Comparison of ENCODE assay signal across 1 fruit fly cellular context in the genomic region with DNA sequence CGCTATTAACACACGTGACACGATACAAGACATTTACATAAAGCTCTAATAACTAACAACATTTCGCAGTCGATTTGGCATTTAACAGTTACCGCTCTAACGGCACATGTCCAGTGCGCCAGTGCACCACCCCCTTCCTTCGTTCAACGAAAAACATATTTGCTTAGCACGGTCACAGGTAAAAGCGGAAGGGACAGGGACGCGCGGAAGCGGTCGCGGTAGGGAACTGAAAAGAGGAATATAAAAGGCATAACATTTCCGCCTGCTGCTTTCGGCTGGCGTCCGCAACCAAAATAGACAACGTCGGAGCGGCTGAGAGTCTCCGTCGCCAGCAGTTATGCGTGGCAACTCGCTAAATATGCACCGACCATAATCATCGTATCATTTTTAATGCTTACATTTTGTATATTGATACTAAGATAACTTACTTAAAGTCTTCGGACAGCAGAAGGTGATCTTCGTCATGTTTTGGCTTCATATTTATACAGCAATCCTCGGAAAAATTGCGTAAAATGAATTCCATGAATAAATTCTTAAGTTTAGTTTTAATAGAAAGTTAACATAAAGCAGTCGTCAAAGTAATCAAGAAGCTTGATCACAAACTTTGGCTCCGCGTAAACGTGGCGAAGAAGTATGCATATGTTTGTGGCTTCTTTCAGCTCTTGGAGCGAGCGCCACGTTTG.
TF ChIP-seq lines count a peak whose summit lies in the region.

No protein-coding gene starts in this region.

TF ChIP-seq in whole organism, embryonic, 481 proteins besides CTCF, POLR2A, EP300 and RAD21 (continued from another document and continues in another):
- TF ChIP-seq D19A (tag; optimal IDR thresholded peaks at IDR 0.05; lab: Kevin White, UChicago) (peak; percentile 33), CG13296 (GFP tag; optimal IDR thresholded peaks at IDR 0.05; lab: Kevin White, UChicago) (peak; percentile 41), CG5180 (GFP tag; optimal IDR thresholded peaks at IDR 0.05; lab: Kevin White, UChicago) (peak; percentile 5), ato (GFP tag; IDR thresholded peaks at IDR 0.05; lab: Robert Waterston, UW; ENCODE audit: partially characterized antibody) (no peak), ash1 (GFP tag; optimal IDR thresholded peaks at IDR 0.05; lab: Kevin White, UChicago) (no peak), Ptx1 (GFP tag; IDR thresholded peaks at IDR 0.05; lab: Robert Waterston, UW) (no peak), ap (GFP tag; IDR thresholded peaks at IDR 0.05; lab: Robert Waterston, UW) (no peak), CG2202 (tag; optimal IDR thresholded peaks at IDR 0.05; lab: Kevin White, UChicago) (no peak), ranshi (GFP tag; IDR thresholded peaks at IDR 0.05; lab: Robert Waterston, UW) (no peak), dpn (GFP tag; optimal IDR thresholded peaks at IDR 0.05; lab: Kevin White, UChicago) (no peak), Atf6 (GFP tag; IDR thresholded peaks at IDR 0.05; lab: Robert Waterston, UW) (no peak; the same call in 1 of the 2 replicates), bab2 (GFP tag; optimal IDR thresholded peaks at IDR 0.05; lab: Kevin White, UChicago) (no peak), seq (GFP tag; IDR thresholded peaks at IDR 0.05; lab: Robert Waterston, UW) (no peak), sob (GFP tag; IDR thresholded peaks at IDR 0.05; lab: Robert Waterston, UW) (0 out of 2 replicates have a peak, but pooled peaks have one; percentile 14), shn (GFP tag; optimal IDR thresholded peaks at IDR 0.05; lab: Kevin White, UChicago) (no peak), PHDP (tag; optimal IDR thresholded peaks at IDR 0.05; lab: Kevin White, UChicago) (peak; percentile 21), Pdp1 (GFP tag; optimal IDR thresholded peaks at IDR 0.05; lab: Kevin White, UChicago) (peak in 1 of 2 experiments; percentile 22), CG17385 (GFP tag; optimal IDR thresholded peaks at IDR 0.05; lab: Kevin White, UChicago) (no peak), Dip2 (GFP tag; IDR thresholded peaks at IDR 0.05; lab: Robert Waterston, UW) (no peak), CG8089 (GFP tag; optimal IDR thresholded peaks at IDR 0.05; lab: Kevin White, UChicago) (no peak), CG17829 (tag; optimal IDR thresholded peaks at IDR 0.05; lab: Kevin White, UChicago) (peak; percentile 36), CG16815 (GFP tag; optimal IDR thresholded peaks at IDR 0.05; lab: Kevin White, UChicago) (no peak), CG10431 (GFP tag; optimal IDR thresholded peaks at IDR 0.05; lab: Kevin White, UChicago) (no peak), CG9727 (GFP tag; optimal IDR thresholded peaks at IDR 0.05; lab: Kevin White, UChicago) (peak; percentile 2), Ets65A (GFP tag; lab: Kevin White, UChicago) (no peak), CG1233 (GFP tag; optimal IDR thresholded peaks at IDR 0.05; lab: Kevin White, UChicago) (peak; percentile 9), unc-4 (GFP tag; IDR thresholded peaks at IDR 0.05; lab: Robert Waterston, UW; ENCODE audit: partially characterized antibody) (no peak), odd (GFP tag; optimal IDR thresholded peaks at IDR 0.05; lab: Kevin White, UChicago) (no peak), CG34224 (GFP tag; IDR thresholded peaks at IDR 0.05; lab: Robert Waterston, UW; ENCODE audit: partially characterized antibody) (no peak), cwo (GFP tag; optimal IDR thresholded peaks at IDR 0.05; lab: Kevin White, UChicago) (peak; percentile 49), ac (GFP tag; optimal IDR thresholded peaks at IDR 0.05; lab: Kevin White, UChicago) (no peak), CG10959 (GFP tag; IDR thresholded peaks at IDR 0.05; lab: Robert Waterston, UW) (no peak), tx (GFP tag; optimal IDR thresholded peaks at IDR 0.05; lab: Kevin White, UChicago) (no peak), sna (GFP tag; IDR thresholded peaks at IDR 0.05; lab: Robert Waterston, UW; ENCODE audit: partially characterized antibody) (no peak), dm (GFP tag; optimal IDR thresholded peaks at IDR 0.05; lab: Kevin White, UChicago) (no peak), CG4730 (GFP tag; IDR thresholded peaks at IDR 0.05; lab: Robert Waterston, UW) (no peak), Nf-YB (GFP tag; optimal IDR thresholded peaks at IDR 0.05; lab: Kevin White, UChicago) (no peak), Drgx (GFP tag; IDR thresholded peaks at IDR 0.05; lab: Robert Waterston, UW) (peak; percentile 55; the same call in 1 of the 2 replicates), Ravus (GFP tag; IDR thresholded peaks at IDR 0.05; lab: Robert Waterston, UW) (no peak), Hmx (GFP tag; optimal IDR thresholded peaks at IDR 0.05; lab: Kevin White, UChicago) (no peak), Xbp1 (GFP tag; optimal IDR thresholded peaks at IDR 0.05; lab: Kevin White, UChicago) (no peak), CG12391 (tag; optimal IDR thresholded peaks at IDR 0.05; lab: Kevin White, UChicago) (peak; percentile 27), CG34376 (GFP tag; optimal IDR thresholded peaks at IDR 0.05; lab: Kevin White, UChicago) (no peak), repo (GFP tag; optimal IDR thresholded peaks at IDR 0.05; lab: Kevin White, UChicago) (no peak), CG10267 (tag; optimal IDR thresholded peaks at IDR 0.05; lab: Kevin White, UChicago) (peak; percentile 14), NfI (GFP tag; optimal IDR thresholded peaks at IDR 0.05; lab: Kevin White, UChicago) (peak; percentile 22), gcm2 (GFP tag; optimal IDR thresholded peaks at IDR 0.05; lab: Kevin White, UChicago) (no peak), CG11085 (GFP tag; IDR thresholded peaks at IDR 0.05; lab: Robert Waterston, UW) (no peak), ci (GFP tag; IDR thresholded peaks at IDR 0.05; lab: Robert Waterston, UW) (peak; percentile 12; the same call in 1 of the 3 replicates), CG7987 (GFP tag; optimal IDR thresholded peaks at IDR 0.05; lab: Kevin White, UChicago) (no peak), Fer1 (GFP tag; optimal IDR thresholded peaks at IDR 0.05; lab: Kevin White, UChicago) (no peak), CG8765 (GFP tag; IDR thresholded peaks at IDR 0.05; lab: Robert Waterston, UW) (no peak), CkIIα-i1 (GFP tag; IDR thresholded peaks at IDR 0.05; lab: Robert Waterston, UW) (no peak), CG30403 (GFP tag; optimal IDR thresholded peaks at IDR 0.05; lab: Kevin White, UChicago) (peak; percentile 13), CG1602 (GFP tag; optimal IDR thresholded peaks at IDR 0.05; lab: Kevin White, UChicago) (no peak), bcd (GFP tag; optimal IDR thresholded peaks at IDR 0.05; lab: Kevin White, UChicago) (no peak), dysf (GFP tag; IDR thresholded peaks at IDR 0.05; lab: Robert Waterston, UW) (peak; percentile 47; the same call in 1 of the 3 replicates), CG7745 (tag; optimal IDR thresholded peaks at IDR 0.05; lab: Kevin White, UChicago) (no peak), Meics (GFP tag; optimal IDR thresholded peaks at IDR 0.05; lab: Kevin White, UChicago) (peak; percentile 41), ind (GFP tag; optimal IDR thresholded peaks at IDR 0.05; lab: Kevin White, UChicago) (no peak), CG3838 (GFP tag; optimal IDR thresholded peaks at IDR 0.05; lab: Kevin White, UChicago) (no peak), stc (GFP tag; IDR thresholded peaks at IDR 0.05; lab: Robert Waterston, UW) (no peak), CG2875 (GFP tag; optimal IDR thresholded peaks at IDR 0.05; lab: Kevin White, UChicago) (no peak), gem (tag; optimal IDR thresholded peaks at IDR 0.05; lab: Kevin White, UChicago) (peak; percentile 51), Camta (GFP tag; optimal IDR thresholded peaks at IDR 0.05; lab: Kevin White, UChicago) (no peak), Fer2 (tag; optimal IDR thresholded peaks at IDR 0.05; lab: Kevin White, UChicago) (no peak), sc (optimal IDR thresholded peaks at IDR 0.05; lab: Kevin White, UChicago) (no peak), sc (GFP tag; optimal IDR thresholded peaks at IDR 0.05; lab: Kevin White, UChicago) (no peak), CG13287 (GFP tag; IDR thresholded peaks at IDR 0.05; lab: Robert Waterston, UW; ENCODE audit: partially characterized antibody) (no peak), CG18599 (GFP tag; optimal IDR thresholded peaks at IDR 0.05; lab: Kevin White, UChicago) (no peak), CG12769 (tag; optimal IDR thresholded peaks at IDR 0.05; lab: Kevin White, UChicago) (peak; percentile 70), CG2678 (tag; optimal IDR thresholded peaks at IDR 0.05; lab: Kevin White, UChicago) (peak; percentile 44), CG13424 (tag; optimal IDR thresholded peaks at IDR 0.05; lab: Kevin White, UChicago) (peak; percentile 56), CG18619 (GFP tag; optimal IDR thresholded peaks at IDR 0.05; lab: Kevin White, UChicago) (no peak), run (tag; optimal IDR thresholded peaks at IDR 0.05; lab: Kevin White, UChicago) (peak; percentile 24), CG11247 (GFP tag; IDR thresholded peaks at IDR 0.05; lab: Robert Waterston, UW) (no peak), BtbVII (GFP tag; optimal IDR thresholded peaks at IDR 0.05; lab: Kevin White, UChicago) (no peak), HmgD (GFP tag; optimal IDR thresholded peaks at IDR 0.05; lab: Kevin White, UChicago) (no peak), lilli (GFP tag; optimal IDR thresholded peaks at IDR 0.05; lab: Kevin White, UChicago) (no peak), CG33557 (GFP tag; optimal IDR thresholded peaks at IDR 0.05; lab: Kevin White, UChicago) (no peak), CG3726 (GFP tag; IDR thresholded peaks at IDR 0.05; lab: Robert Waterston, UW) (no peak), bigmax (GFP tag; optimal IDR thresholded peaks at IDR 0.05; lab: Kevin White, UChicago) (no peak), mam (GFP tag; optimal IDR thresholded peaks at IDR 0.05; lab: Kevin White, UChicago) (no peak), Dp (GFP tag; optimal IDR thresholded peaks at IDR 0.05; lab: Kevin White, UChicago) (no peak), CG11093 (GFP tag; IDR thresholded peaks at IDR 0.05; lab: Robert Waterston, UW) (no peak), CG10462 (GFP tag; optimal IDR thresholded peaks at IDR 0.05; lab: Kevin White, UChicago) (no peak), CG15269 (tag; optimal IDR thresholded peaks at IDR 0.05; lab: Kevin White, UChicago) (peak; percentile 10), her (GFP tag; optimal IDR thresholded peaks at IDR 0.05; lab: Kevin White, UChicago) (no peak), rib (GFP tag; IDR thresholded peaks at IDR 0.05; lab: Robert Waterston, UW) (no peak), CG1832 (GFP tag; optimal IDR thresholded peaks at IDR 0.05; lab: Kevin White, UChicago) (no peak), nom (GFP tag; optimal IDR thresholded peaks at IDR 0.05; lab: Kevin White, UChicago) (no peak), yki (optimal IDR thresholded peaks at IDR 0.05; lab: Kevin White, UChicago) (no peak), Hr39 (optimal IDR thresholded peaks at IDR 0.05; lab: Kevin White, UChicago) (no peak), H2.0 (GFP tag; IDR thresholded peaks at IDR 0.05; lab: Robert Waterston, UW) (no peak), Doc3 (GFP tag; IDR thresholded peaks at IDR 0.05; lab: Robert Waterston, UW; ENCODE audit: partially characterized antibody) (no peak), CG4707 (GFP tag; optimal IDR thresholded peaks at IDR 0.05; lab: Kevin White, UChicago) (no peak), CG6765 (GFP tag; optimal IDR thresholded peaks at IDR 0.05; lab: Kevin White, UChicago) (no peak), pan (optimal IDR thresholded peaks at IDR 0.05; lab: Kevin White, UChicago) (no peak), pan (GFP tag; optimal IDR thresholded peaks at IDR 0.05 in 1 of 2, IDR thresholded peaks at IDR 0.05 in 1 of 2) (no peak), Fer3 (tag; optimal IDR thresholded peaks at IDR 0.05; lab: Kevin White, UChicago) (no peak), Sox102F (GFP tag; optimal IDR thresholded peaks at IDR 0.05; lab: Kevin White, UChicago) (peak; percentile 41), CG5953 (GFP tag; IDR thresholded peaks at IDR 0.05; lab: Robert Waterston, UW) (no peak), tio (GFP tag; optimal IDR thresholded peaks at IDR 0.05; lab: Kevin White, UChicago) (no peak), Ssrp (tag; optimal IDR thresholded peaks at IDR 0.05; lab: Kevin White, UChicago) (peak; percentile 21), amos (GFP tag; IDR thresholded peaks at IDR 0.05; lab: Robert Waterston, UW; ENCODE audit: partially characterized antibody) (no peak), kay (GFP tag; optimal IDR thresholded peaks at IDR 0.05; lab: Kevin White, UChicago) (no peak), Hmr (GFP tag; optimal IDR thresholded peaks at IDR 0.05; lab: Kevin White, UChicago) (no peak), CG10209 (GFP tag; optimal IDR thresholded peaks at IDR 0.05; lab: Kevin White, UChicago) (no peak), CG11695 (GFP tag; IDR thresholded peaks at IDR 0.05; lab: Robert Waterston, UW) (no peak), fd3F (GFP tag; optimal IDR thresholded peaks at IDR 0.05; lab: Kevin White, UChicago) (no peak), CG14965 (GFP tag; optimal IDR thresholded peaks at IDR 0.05; lab: Kevin White, UChicago; ENCODE audit: borderline replicate concordance) (no peak), slp2 (GFP tag; optimal IDR thresholded peaks at IDR 0.05; lab: Kevin White, UChicago) (peak; percentile 13), CG13624 (GFP tag; optimal IDR thresholded peaks at IDR 0.05; lab: Kevin White, UChicago) (no peak), twi (tag; optimal IDR thresholded peaks at IDR 0.05; lab: Kevin White, UChicago) (no peak), row (GFP tag; IDR thresholded peaks at IDR 0.05; lab: Robert Waterston, UW) (peak; percentile 34; the same call in 1 of the 3 replicates), Blimp-1 (GFP tag; optimal IDR thresholded peaks at IDR 0.05; lab: Kevin White, UChicago) (peak; percentile 46), CG1647 (GFP tag; optimal IDR thresholded peaks at IDR 0.05; lab: Kevin White, UChicago) (no peak), CG4424 (GFP tag; optimal IDR thresholded peaks at IDR 0.05; lab: Kevin White, UChicago) (peak; percentile 38), Stat92E (GFP tag; optimal IDR thresholded peaks at IDR 0.05; lab: Kevin White, UChicago) (no peak), CG7357 (GFP tag; IDR thresholded peaks at IDR 0.05; lab: Robert Waterston, UW) (no peak), ken (GFP tag; IDR thresholded peaks at IDR 0.05; lab: Robert Waterston, UW) (no peak), CG7963 (GFP tag; IDR thresholded peaks at IDR 0.05; lab: Robert Waterston, UW; ENCODE audit: partially characterized antibody) (no peak), Hr51 (GFP tag; optimal IDR thresholded peaks at IDR 0.05; lab: Kevin White, UChicago) (peak in 1 of 2 experiments; percentile 55), CG7372 (GFP tag; IDR thresholded peaks at IDR 0.05; lab: Robert Waterston, UW) (no peak), CG10147 (GFP tag; optimal IDR thresholded peaks at IDR 0.05; lab: Kevin White, UChicago) (no peak), eyg (GFP tag; optimal IDR thresholded peaks at IDR 0.05; lab: Kevin White, UChicago) (no peak), gce (GFP tag; IDR thresholded peaks at IDR 0.05; lab: Robert Waterston, UW) (no peak), Ada2b (GFP tag; IDR thresholded peaks at IDR 0.05; lab: Robert Waterston, UW) (no peak)
